Worm (Caenorhabditis elegans): Measurements from ENCODE around the gene srlf-22.

srlf-22 gene

DNA sequence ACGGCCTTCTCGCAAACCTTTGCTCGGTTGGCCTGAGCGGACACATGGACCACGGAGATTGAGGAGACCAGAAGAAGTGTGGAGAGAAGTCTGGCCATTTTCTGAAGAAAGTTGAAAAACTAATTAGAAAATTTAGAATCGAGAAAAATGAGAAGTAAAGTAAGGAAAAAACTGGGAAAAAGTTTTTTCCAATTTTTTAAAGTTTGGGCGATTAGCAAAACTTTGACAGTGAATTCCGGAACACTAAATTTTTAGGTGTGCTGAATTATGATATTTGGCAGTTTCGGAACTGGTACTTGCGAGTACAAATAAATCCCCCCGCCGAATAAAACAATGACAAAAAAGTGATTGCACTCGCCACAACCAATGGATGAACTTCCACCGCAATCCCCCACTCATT, 24.2 kb upstream of the srlf-22 start, which contains the start of gene T02B11.3:
TSS of gene T02B11.3 (minus strand) at position 101 of the 400 bp plus-strand sequence.
- TF ChIP-seq ztf-23 (GFP tag; IDR thresholded peaks at IDR 0.05) = no peak
- no peak for TF ChIP-seq tab-1 (GFP tag; IDR thresholded peaks at IDR 0.05)
- TF ChIP-seq T22C8.4 (GFP tag; IDR thresholded peaks at IDR 0.05) = no peak
- TF ChIP-seq med-1 (GFP tag; optimal IDR thresholded peaks at IDR 0.05; ENCODE audit: insufficient read depth) = no peak
- no peak for TF ChIP-seq flt-1 (GFP tag; IDR thresholded peaks at IDR 0.05)
- TF ChIP-seq ref-1 (GFP tag; conservative IDR thresholded peaks at IDR 0.05) = no peak

DNA sequence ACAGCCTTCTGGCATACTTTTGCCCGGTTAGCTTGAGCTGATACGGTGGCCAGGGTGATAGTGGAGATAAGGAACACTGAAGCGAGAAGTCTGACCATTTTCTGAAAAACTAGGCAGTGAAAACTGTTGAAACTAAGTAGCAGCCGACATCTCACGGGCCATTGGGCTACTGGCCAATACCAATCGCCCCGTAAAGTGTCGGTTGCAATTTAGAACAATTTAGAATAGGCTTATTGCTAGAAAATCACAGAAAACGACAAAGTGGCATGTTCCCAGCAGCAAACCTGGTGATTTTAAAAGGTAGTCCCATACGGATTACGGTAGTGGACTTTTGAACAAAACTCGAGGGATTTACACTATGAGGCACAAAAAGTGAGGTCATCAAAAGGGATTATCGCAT, 19.9 kb upstream of the srlf-22 start, which contains the start of gene T02B11.4:
TSS of gene T02B11.4 (minus strand) at position 101 of the 400 bp plus-strand sequence.
- TF ChIP-seq ztf-23 (GFP tag; IDR thresholded peaks at IDR 0.05) = no peak
- no peak for TF ChIP-seq ztf-29 (GFP tag; IDR thresholded peaks at IDR 0.05)
- TF ChIP-seq cog-1 (tag; optimal IDR thresholded peaks at IDR 0.05) = no peak
- TF ChIP-seq ref-1 (GFP tag; conservative IDR thresholded peaks at IDR 0.05) = no peak
- no peak for TF ChIP-seq T22C8.4 (GFP tag; IDR thresholded peaks at IDR 0.05)
- no peak for TF ChIP-seq klf-2 (GFP tag; conservative IDR thresholded peaks at IDR 0.05)
- no peak for TF ChIP-seq med-1 (GFP tag; optimal IDR thresholded peaks at IDR 0.05; ENCODE audit: insufficient read depth)
- TF ChIP-seq tab-1 (GFP tag; IDR thresholded peaks at IDR 0.05) = no peak
- TF ChIP-seq flt-1 (GFP tag; IDR thresholded peaks at IDR 0.05) = no peak

DNA sequence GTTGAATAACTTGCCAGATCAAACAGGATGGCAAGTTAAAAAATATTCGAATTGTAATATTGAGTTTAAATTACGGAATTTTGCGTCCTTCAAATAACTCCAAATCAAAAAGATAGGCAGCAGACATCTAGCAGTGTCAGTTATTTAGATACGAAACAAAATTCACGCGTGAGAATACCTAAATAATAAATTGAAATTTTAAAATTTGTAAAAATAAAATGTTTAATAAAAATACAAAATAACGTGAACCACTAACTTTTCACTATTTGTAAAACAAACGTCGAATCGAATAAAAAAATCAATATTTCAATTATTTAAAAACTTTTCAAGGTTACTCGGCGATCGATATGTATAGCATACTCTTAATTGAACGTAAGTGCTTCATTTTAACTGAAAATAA, 15.0 kb upstream of the srlf-22 start, which contains the start of gene T02B11.9:
TSS of gene T02B11.9 (plus strand) at position 301 of the 400 bp plus-strand sequence.
- no peak for TF ChIP-seq ztf-29 (GFP tag; IDR thresholded peaks at IDR 0.05)
- TF ChIP-seq T22C8.4 (GFP tag; IDR thresholded peaks at IDR 0.05) = no peak
- TF ChIP-seq klf-2 (GFP tag; conservative IDR thresholded peaks at IDR 0.05) = no peak
- no peak for TF ChIP-seq cog-1 (tag; optimal IDR thresholded peaks at IDR 0.05)
- TF ChIP-seq med-1 (GFP tag; optimal IDR thresholded peaks at IDR 0.05; ENCODE audit: insufficient read depth) = no peak
- no peak for TF ChIP-seq ref-1 (GFP tag; conservative IDR thresholded peaks at IDR 0.05)

DNA sequence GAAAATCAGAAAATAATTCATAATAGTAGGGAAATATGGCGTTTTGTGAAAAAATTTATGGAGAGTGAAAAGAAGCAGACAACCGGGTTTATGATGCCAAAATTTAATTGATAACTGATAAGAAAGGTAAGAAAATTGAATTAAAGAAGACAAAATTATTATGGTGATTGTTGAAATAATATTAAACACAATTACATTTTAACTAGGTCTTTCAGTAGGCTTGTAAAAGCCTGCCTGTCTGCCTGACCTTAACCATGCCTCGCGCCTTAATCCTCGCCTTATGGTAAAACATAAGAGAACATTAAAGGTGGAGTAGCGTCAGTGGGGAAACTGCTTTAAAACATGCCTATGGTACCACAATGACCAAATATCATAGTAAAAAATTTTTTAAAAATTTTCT, 12.4 kb upstream of the srlf-22 start, which contains the start of gene T02B11.8:
TSS of gene T02B11.8 (minus strand) at position 101 of the 400 bp plus-strand sequence.
- TF ChIP-seq med-1 (GFP tag; optimal IDR thresholded peaks at IDR 0.05; ENCODE audit: insufficient read depth) = no peak
- TF ChIP-seq cog-1 (tag; optimal IDR thresholded peaks at IDR 0.05) = no peak

DNA sequence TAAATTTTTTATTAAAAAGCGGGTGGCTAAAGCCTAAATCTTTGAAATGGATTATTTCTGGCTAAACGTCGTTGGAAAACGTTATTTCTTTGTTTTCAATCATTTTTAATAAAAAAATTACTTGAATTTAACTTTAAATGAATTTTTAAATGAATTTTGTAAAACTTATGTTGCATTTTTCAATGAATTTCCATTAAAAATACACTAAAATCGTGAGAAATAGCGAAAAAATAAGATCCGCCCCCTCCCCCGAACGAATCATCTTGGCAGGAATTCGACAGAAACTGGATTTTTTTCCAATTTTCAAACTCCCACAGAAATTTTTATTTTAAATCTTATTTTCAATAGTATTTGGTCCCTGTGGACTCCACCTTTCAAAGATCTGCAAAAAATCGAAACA, 11.8 kb upstream of the srlf-22 start, which contains the start of gene srg-53:
TSS of gene srg-53 (plus strand) at position 301 of the 400 bp plus-strand sequence.
- TF ChIP-seq ref-1 (GFP tag; conservative IDR thresholded peaks at IDR 0.05) = no peak
- TF ChIP-seq ztf-29 (GFP tag; IDR thresholded peaks at IDR 0.05) = no peak
- no peak for TF ChIP-seq flt-1 (GFP tag; IDR thresholded peaks at IDR 0.05)
- TF ChIP-seq tab-1 (GFP tag; IDR thresholded peaks at IDR 0.05) = no peak
- TF ChIP-seq med-1 (GFP tag; optimal IDR thresholded peaks at IDR 0.05; ENCODE audit: insufficient read depth) = no peak
- TF ChIP-seq klf-2 (GFP tag; conservative IDR thresholded peaks at IDR 0.05) = no peak
- no peak for TF ChIP-seq T22C8.4 (GFP tag; IDR thresholded peaks at IDR 0.05)
- TF ChIP-seq cog-1 (tag; optimal IDR thresholded peaks at IDR 0.05) = no peak
- no peak for TF ChIP-seq ztf-23 (GFP tag; IDR thresholded peaks at IDR 0.05)

DNA sequence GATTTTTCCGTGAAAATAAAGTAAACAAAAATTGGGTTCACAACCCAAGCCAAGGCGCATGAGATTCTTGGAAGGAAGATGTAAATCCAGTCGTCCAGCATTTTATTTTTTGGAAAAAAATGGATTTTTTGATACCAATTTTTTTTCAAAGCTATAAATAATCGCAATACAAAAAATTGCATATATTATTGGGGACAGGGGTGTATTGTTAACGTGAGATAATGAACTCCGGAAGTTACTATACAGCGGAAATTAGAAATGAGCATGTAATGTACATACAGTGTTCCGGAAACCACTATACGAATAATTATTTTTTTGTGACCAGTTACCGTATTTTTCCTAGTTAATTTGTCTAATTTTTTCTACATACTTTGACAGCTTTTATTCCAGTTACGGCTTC, 6.6 kb upstream of the srlf-22 start, which contains the start of gene srj-38:
TSS of gene srj-38 (minus strand) at position 101 of the 400 bp plus-strand sequence.
- TF ChIP-seq T22C8.4 (GFP tag; IDR thresholded peaks at IDR 0.05) (no peak), ref-1 (GFP tag; conservative IDR thresholded peaks at IDR 0.05) (no peak)

DNA sequence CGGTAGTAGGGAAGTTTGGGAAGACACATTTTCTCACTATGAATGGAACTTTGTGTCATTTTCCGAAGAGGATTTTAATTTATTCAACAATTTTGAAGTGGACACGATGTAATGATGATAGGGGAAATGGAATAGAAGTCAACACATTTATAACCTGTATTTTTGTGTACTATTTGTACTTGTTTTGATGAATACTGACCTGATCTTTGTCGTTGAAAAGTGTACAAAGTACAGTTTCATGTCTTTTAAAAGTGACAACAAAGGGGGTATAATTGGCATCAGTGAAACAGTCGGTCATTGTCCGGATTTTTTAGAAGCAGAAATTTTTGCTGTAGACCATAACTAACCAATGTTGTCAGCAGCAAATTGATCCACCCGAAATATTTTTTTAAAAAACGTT, 1.7 kb upstream of the srlf-22 start, which contains the start of gene T02B11.6:
TSS of gene T02B11.6 (minus strand) at position 101 of the 400 bp plus-strand sequence.
- no peak for TF ChIP-seq flt-1 (GFP tag; IDR thresholded peaks at IDR 0.05)
- no peak for TF ChIP-seq ztf-29 (GFP tag; IDR thresholded peaks at IDR 0.05)
- no peak for TF ChIP-seq med-1 (GFP tag; optimal IDR thresholded peaks at IDR 0.05; ENCODE audit: insufficient read depth)
- TF ChIP-seq tab-1 (GFP tag; IDR thresholded peaks at IDR 0.05) = no peak
- TF ChIP-seq T22C8.4 (GFP tag; IDR thresholded peaks at IDR 0.05) = no peak
- no peak for TF ChIP-seq ztf-23 (GFP tag; IDR thresholded peaks at IDR 0.05)
- TF ChIP-seq cog-1 (tag; optimal IDR thresholded peaks at IDR 0.05) = no peak
- no peak for TF ChIP-seq ref-1 (GFP tag; conservative IDR thresholded peaks at IDR 0.05)
- TF ChIP-seq klf-2 (GFP tag; conservative IDR thresholded peaks at IDR 0.05) = no peak

DNA sequence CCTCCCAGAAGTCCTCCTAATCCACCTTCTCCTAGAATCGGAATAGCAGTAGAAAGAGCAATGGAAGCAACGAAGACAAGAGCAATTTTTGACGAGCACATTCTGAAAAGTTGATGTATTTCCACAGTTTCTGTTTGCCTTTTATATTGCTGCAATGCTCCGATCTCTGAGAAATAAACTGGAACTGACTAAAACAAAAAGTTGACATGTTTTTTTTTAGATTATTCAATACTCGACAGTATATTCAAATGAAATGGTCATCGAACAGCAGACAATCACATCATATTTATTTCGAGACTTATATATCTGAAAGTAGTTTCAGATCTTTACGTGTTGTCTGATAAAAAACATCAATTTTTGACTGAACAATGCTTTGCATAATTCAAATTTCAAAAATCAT, 512 bp upstream of the srlf-22 start, which contains the start of gene srlf-21:
TSS of gene srlf-21 (minus strand) at position 101 of the 400 bp plus-strand sequence.
- TF ChIP-seq med-1 (GFP tag; optimal IDR thresholded peaks at IDR 0.05; ENCODE audit: insufficient read depth) = no peak
- no peak for TF ChIP-seq ztf-23 (GFP tag; IDR thresholded peaks at IDR 0.05)
- TF ChIP-seq klf-2 (GFP tag; conservative IDR thresholded peaks at IDR 0.05) = no peak
- TF ChIP-seq ztf-29 (GFP tag; IDR thresholded peaks at IDR 0.05) = no peak
- TF ChIP-seq tab-1 (GFP tag; IDR thresholded peaks at IDR 0.05) = no peak
- TF ChIP-seq cog-1 (tag; optimal IDR thresholded peaks at IDR 0.05) = no peak
- no peak for TF ChIP-seq flt-1 (GFP tag; IDR thresholded peaks at IDR 0.05)
- TF ChIP-seq T22C8.4 (GFP tag; IDR thresholded peaks at IDR 0.05) = no peak
- no peak for TF ChIP-seq ref-1 (GFP tag; conservative IDR thresholded peaks at IDR 0.05)

DNA sequence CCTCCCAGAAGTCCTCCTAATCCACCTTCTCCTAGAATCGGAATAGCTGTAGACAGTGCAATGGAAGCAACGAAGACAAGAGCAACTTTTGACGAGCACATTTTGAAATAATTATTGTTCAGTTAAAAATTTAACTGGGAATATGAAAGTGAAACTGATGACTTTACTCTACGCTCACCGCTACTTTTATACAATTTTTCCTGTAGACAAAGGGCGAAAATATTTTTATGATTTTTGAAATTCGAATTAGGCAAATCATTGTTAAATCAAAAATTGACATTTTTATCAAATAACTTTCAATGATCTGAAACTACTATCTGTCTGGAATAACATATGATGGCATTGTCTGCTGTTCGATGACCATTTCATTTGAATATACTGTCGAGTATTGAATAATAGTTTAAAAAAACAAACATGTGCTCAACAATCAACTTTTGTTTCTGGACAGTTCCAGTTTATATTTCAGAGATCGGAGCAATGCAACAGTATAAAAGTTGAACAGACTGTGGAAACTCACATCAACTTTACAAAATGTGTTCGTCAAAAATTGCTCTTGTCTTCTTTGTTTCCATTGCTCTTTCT, 2.6 kb downstream of the srlf-22 start, which contains the start of the genes srlf-23 and srlf-20:
TSS of gene srlf-23 (minus strand) at position 101 of the 582 bp plus-strand sequence.
TSS of gene srlf-20 (plus strand) at position 532 of the 582 bp plus-strand sequence.
- no peak for TF ChIP-seq ztf-23 (GFP tag; IDR thresholded peaks at IDR 0.05)
- TF ChIP-seq klf-2 (GFP tag; conservative IDR thresholded peaks at IDR 0.05) = no peak
- no peak for TF ChIP-seq ztf-29 (GFP tag; IDR thresholded peaks at IDR 0.05)
- no peak for TF ChIP-seq tab-1 (GFP tag; IDR thresholded peaks at IDR 0.05)
- no peak for TF ChIP-seq cog-1 (tag; optimal IDR thresholded peaks at IDR 0.05)
- no peak for TF ChIP-seq flt-1 (GFP tag; IDR thresholded peaks at IDR 0.05)
- no peak for TF ChIP-seq T22C8.4 (GFP tag; IDR thresholded peaks at IDR 0.05)
- TF ChIP-seq ref-1 (GFP tag; conservative IDR thresholded peaks at IDR 0.05) = no peak
- TF ChIP-seq med-1 (GFP tag; optimal IDR thresholded peaks at IDR 0.05; ENCODE audit: insufficient read depth) = no peak

DNA sequence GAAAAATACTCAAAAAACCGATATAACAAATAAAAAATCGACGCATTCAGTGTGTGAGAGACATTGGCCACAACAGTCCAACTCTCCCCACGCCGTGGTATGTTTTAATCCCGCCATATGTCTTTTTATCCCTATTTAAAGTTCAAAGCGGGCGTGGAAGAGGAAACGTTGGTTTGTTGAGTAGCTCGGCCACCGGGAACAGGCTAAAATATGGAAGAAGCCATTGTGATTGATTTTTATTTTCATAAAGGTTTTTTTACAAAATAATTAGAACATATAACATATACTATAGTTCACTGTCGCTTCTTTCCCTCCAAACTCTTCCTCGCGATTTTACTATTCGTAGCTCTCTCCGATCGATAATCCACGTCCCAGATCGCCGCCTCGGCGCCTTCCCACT, 8.2 kb downstream of the srlf-22 start, which contains the start of gene nas-32:
TSS of gene nas-32 (minus strand) at position 101 of the 400 bp plus-strand sequence.
- TF ChIP-seq T22C8.4 (GFP tag; IDR thresholded peaks at IDR 0.05) = no peak

All from whole organism, midembryonic.